Fruit fly (Drosophila melanogaster) whole organism, embryonic: Measurements from ENCODE around the gene CG16758.

Experiments used
- ATbp ChIP-seq: fragments of 200-800 bp; sonication (Bioruptor generic); optimal IDR thresholded peaks from 2 replicates; lab custom pipeline; 2017; ENCODE audit warnings: missing biosample characterization, mild to moderate bottlenecking, missing genetic modification characterization, missing genetic modification reagents
- Atf-2 ChIP-seq: fragments of 200-800 bp; sonication (Bioruptor generic); optimal IDR thresholded peaks from 2 replicates; lab custom pipeline; 2016; ENCODE audit warnings: missing biosample characterization, missing genetic modification characterization
- Atf6 ChIP-seq: fragments of 200-800 bp; sonication (Bioruptor generic); IDR thresholded peaks from 2 replicates; pipeline ENCODE4 v1.3.6; 2022; ENCODE audit warnings: missing biosample characterization, missing genetic modification characterization
- Blimp-1 ChIP-seq: fragments of 200-800 bp; sonication (Bioruptor generic); optimal IDR thresholded peaks from 3 replicates; lab custom pipeline; 2018; ENCODE audit warnings: missing biosample characterization, missing genetic modification characterization, mild to moderate bottlenecking, moderate library complexity, missing genetic modification reagents
- BtbVII ChIP-seq: fragments of 200-800 bp; sonication (Bioruptor generic); optimal IDR thresholded peaks from 3 replicates; lab custom pipeline; 2017; ENCODE audit warnings: missing biosample characterization, mild to moderate bottlenecking, missing genetic modification characterization
- CG10654 ChIP-seq: fragments of 200-800 bp; sonication (Bioruptor generic); optimal IDR thresholded peaks from 2 replicates; lab custom pipeline; 2016; ENCODE audit warnings: missing biosample characterization, missing genetic modification characterization
- CG12236 ChIP-seq: fragments of 200-800 bp; sonication (Bioruptor generic); optimal IDR thresholded peaks from 2 replicates; lab custom pipeline; 2016; ENCODE audit warnings: missing biosample characterization, missing genetic modification characterization
- CG1233 ChIP-seq: fragments of 200-800 bp; sonication (Bioruptor generic); optimal IDR thresholded peaks from 4 replicates; lab custom pipeline; 2018; ENCODE audit warnings: missing biosample characterization, mild to moderate bottlenecking, missing genetic modification characterization
- CG12769 ChIP-seq: fragments of 200-800 bp; sonication (Bioruptor generic); optimal IDR thresholded peaks from 2 replicates; lab custom pipeline; 2019; ENCODE audit warnings: missing biosample characterization, mild to moderate bottlenecking, missing genetic modification characterization, moderate library complexity
- CG14965 ChIP-seq: fragments of 200-800 bp; sonication (Bioruptor generic); optimal IDR thresholded peaks from 2 replicates; lab custom pipeline; 2016; ENCODE audit warnings: missing biosample characterization, missing genetic modification characterization, borderline replicate concordance
- CG15479 ChIP-seq: fragments of 200-800 bp; sonication (Bioruptor generic); optimal IDR thresholded peaks from 3 replicates; lab custom pipeline; 2019; ENCODE audit warnings: missing biosample characterization, mild to moderate bottlenecking, missing genetic modification characterization, moderate library complexity
- CG15514 ChIP-seq: fragments of 200-800 bp; sonication (Bioruptor generic); optimal IDR thresholded peaks from 3 replicates; lab custom pipeline; 2017; ENCODE audit warnings: missing biosample characterization, missing genetic modification characterization, mild to moderate bottlenecking, moderate library complexity, missing genetic modification reagents
- CG17802 ChIP-seq: fragments of 200-800 bp; sonication (Bioruptor generic); optimal IDR thresholded peaks from 2 replicates; lab custom pipeline; 2018; ENCODE audit warnings: missing biosample characterization, mild to moderate bottlenecking, missing genetic modification characterization, moderate library complexity
- CG18262 ChIP-seq: fragments of 200-800 bp; optimal IDR thresholded peaks from 3 replicates; lab custom pipeline; 2019; ENCODE audit warnings: missing biosample characterization, mild to moderate bottlenecking, missing genetic modification characterization, moderate library complexity
- CG2202 ChIP-seq: fragments of 200-800 bp; sonication (Bioruptor generic); optimal IDR thresholded peaks from 2 replicates; lab custom pipeline; 2018; ENCODE audit warnings: missing biosample characterization, mild to moderate bottlenecking, missing genetic modification characterization
- CG33213 ChIP-seq: fragments of 200-800 bp; sonication (Bioruptor generic); optimal IDR thresholded peaks from 3 replicates; lab custom pipeline; 2016; ENCODE audit warnings: missing biosample characterization, missing genetic modification characterization
- CG33557 ChIP-seq: fragments of 200-800 bp; sonication (Bioruptor generic); optimal IDR thresholded peaks from 2 replicates; lab custom pipeline; 2019; ENCODE audit warnings: missing biosample characterization, mild to moderate bottlenecking, missing genetic modification characterization, moderate library complexity
- CG3407 ChIP-seq: fragments of 200-800 bp; sonication (Bioruptor generic); optimal IDR thresholded peaks from 2 replicates; lab custom pipeline; 2018; ENCODE audit warnings: missing biosample characterization, mild to moderate bottlenecking, missing genetic modification characterization
- CG3838 ChIP-seq: fragments of 200-800 bp; sonication (Bioruptor generic); optimal IDR thresholded peaks from 3 replicates; lab custom pipeline; 2016; ENCODE audit warnings: missing biosample characterization, missing genetic modification characterization
- CG3847 ChIP-seq: fragments of 200-800 bp; sonication (Bioruptor generic); IDR thresholded peaks from 2 replicates; pipeline ENCODE4 v1.3.6; 2022; ENCODE audit warnings: missing biosample characterization, missing genetic modification characterization
- CG43689 ChIP-seq: fragments of 200-800 bp; sonication (Bioruptor generic); IDR thresholded peaks from 2 replicates; pipeline ENCODE4 v1.3.6; 2022; ENCODE audit warnings: missing biosample characterization, missing genetic modification characterization
- CG6689 ChIP-seq: fragments of 200-800 bp; sonication (Bioruptor generic); IDR thresholded peaks from 2 replicates; pipeline ENCODE4 v1.3.6; 2022; ENCODE audit warnings: missing biosample characterization, missing genetic modification characterization
- CG7271 ChIP-seq: fragments of 200-800 bp; sonication (Bioruptor generic); optimal IDR thresholded peaks from 2 replicates; lab custom pipeline; 2018; ENCODE audit warnings: missing biosample characterization, mild to moderate bottlenecking, missing genetic modification characterization, moderate library complexity
- CG7556 ChIP-seq: fragments of 200-800 bp; sonication (Bioruptor generic); optimal IDR thresholded peaks from 2 replicates; lab custom pipeline; 2017; ENCODE audit warnings: missing biosample characterization, mild to moderate bottlenecking, missing genetic modification characterization
- CG7786 ChIP-seq: fragments of 200-800 bp; sonication (Bioruptor generic); optimal IDR thresholded peaks from 2 replicates; lab custom pipeline; 2016; ENCODE audit warnings: missing biosample characterization, missing genetic modification characterization
- CG8359 ChIP-seq: fragments of 200-800 bp; sonication (Bioruptor generic); optimal IDR thresholded peaks from 2 replicates; lab custom pipeline; 2017; ENCODE audit warnings: missing biosample characterization, mild to moderate bottlenecking, missing genetic modification characterization, borderline replicate concordance
- CG9727 ChIP-seq: fragments of 200-800 bp; sonication (Bioruptor generic); optimal IDR thresholded peaks from 3 replicates; lab custom pipeline; 2017; ENCODE audit warnings: missing biosample characterization, mild to moderate bottlenecking, missing genetic modification characterization
- CG9932 ChIP-seq: fragments of 200-800 bp; sonication (Bioruptor generic); IDR thresholded peaks from 2 replicates; pipeline ENCODE4 v1.3.6; 2022; ENCODE audit warnings: missing biosample characterization, missing genetic modification characterization
- CTCF ChIP-seq: fragments of 200-800 bp; sonication (Bioruptor generic); optimal IDR thresholded peaks from 2 replicates; lab custom pipeline; 2017; ENCODE audit warnings: missing biosample characterization, mild to moderate bottlenecking, missing genetic modification characterization, moderate library complexity
- Deaf1 ChIP-seq: fragments of 200-800 bp; optimal IDR thresholded peaks from 3 replicates; lab custom pipeline; 2019; ENCODE audit warnings: missing biosample characterization, mild to moderate bottlenecking, missing genetic modification characterization, moderate library complexity
- Dfd ChIP-seq, 2 experiments: fragments of >200 bp; optimal IDR thresholded peaks; 2 replicates each; lab custom pipeline; 2017; ENCODE audit warnings: missing biosample characterization in 2 of 2, missing genetic modification characterization in 2 of 2
- Fer1 ChIP-seq: fragments of 200-800 bp; sonication (Bioruptor generic); optimal IDR thresholded peaks from 2 replicates; lab custom pipeline; 2017; ENCODE audit warnings: missing biosample characterization, mild to moderate bottlenecking, missing genetic modification characterization
- HLHmδ ChIP-seq: fragments of 200-800 bp; sonication (Bioruptor generic); optimal IDR thresholded peaks from 2 replicates; lab custom pipeline; 2018; ENCODE audit warnings: missing biosample characterization, mild to moderate bottlenecking, missing genetic modification characterization, moderate library complexity
- Hey ChIP-seq: fragments of 200-800 bp; sonication (Bioruptor generic); optimal IDR thresholded peaks from 3 replicates; lab custom pipeline; 2018; ENCODE audit warnings: missing biosample characterization, mild to moderate bottlenecking, missing genetic modification characterization
- Hr51 ChIP-seq, 2 experiments: fragments of 200-800 bp; sonication (Bioruptor generic); optimal IDR thresholded peaks; 2 replicates in 1 of 2; 3 replicates in 1 of 2; lab custom pipeline; 2016 to 2018; ENCODE audit warnings: missing biosample characterization in 2 of 2, missing genetic modification characterization in 2 of 2, mild to moderate bottlenecking in 1 of 2, moderate library complexity in 1 of 2
- Sox100B ChIP-seq: fragments of 200-800 bp; sonication (Bioruptor generic); optimal IDR thresholded peaks from 3 replicates; lab custom pipeline; 2018; ENCODE audit warnings: missing biosample characterization, mild to moderate bottlenecking, missing genetic modification characterization
- Sry-β ChIP-seq: fragments of 200-800 bp; sonication (Bioruptor generic); optimal IDR thresholded peaks from 2 replicates; lab custom pipeline; 2018; ENCODE audit warnings: missing biosample characterization, mild to moderate bottlenecking, missing genetic modification characterization, moderate library complexity
- Taf1 ChIP-seq: fragments of 200-800 bp; sonication (Bioruptor generic); IDR thresholded peaks from 2 replicates; pipeline ENCODE4 v1.3.6; 2022; ENCODE audit warnings: missing biosample characterization, missing genetic modification characterization
- bab2 ChIP-seq: fragments of 200-800 bp; sonication (Bioruptor generic); optimal IDR thresholded peaks from 2 replicates; lab custom pipeline; 2016; ENCODE audit warnings: missing biosample characterization, missing genetic modification characterization
- dimm ChIP-seq: fragments of 200-800 bp; sonication (Bioruptor generic); IDR thresholded peaks from 2 replicates; pipeline ENCODE4 v1.3.6; 2022; ENCODE audit warnings: missing biosample characterization, missing genetic modification characterization
- dpn ChIP-seq, 2 experiments: fragments of 200-800 bp; sonication (Bioruptor generic); optimal IDR thresholded peaks; 3 replicates each; lab custom pipeline; 2016; ENCODE audit warnings: missing biosample characterization in 2 of 2, missing genetic modification characterization in 2 of 2
- gsb-n ChIP-seq: fragments of 200-800 bp; sonication (Bioruptor generic); optimal IDR thresholded peaks from 3 replicates; lab custom pipeline; 2018; ENCODE audit warnings: missing biosample characterization, mild to moderate bottlenecking, missing genetic modification characterization
- hkb ChIP-seq, 2 experiments: fragments of 200-800 bp in 1 of 2; fragments of >200 bp in 1 of 2; sonication (Bioruptor generic) in 1 of 2; IDR thresholded peaks in 1 of 2; optimal IDR thresholded peaks in 1 of 2; 2 replicates each; pipeline versions ENCODE4 v1.3.6 to Lab custom; 2017 to 2022; ENCODE audit warnings: missing biosample characterization in 1 of 2, missing genetic modification characterization in 1 of 2
- kni ChIP-seq: fragments of 200-800 bp; sonication (Bioruptor generic); optimal IDR thresholded peaks from 3 replicates; lab custom pipeline; 2017; ENCODE audit warnings: mild to moderate bottlenecking, missing biosample characterization, missing genetic modification reagents, missing genetic modification characterization
- mam ChIP-seq: fragments of 200-800 bp; sonication (Bioruptor generic); optimal IDR thresholded peaks from 3 replicates; lab custom pipeline; 2016; ENCODE audit warnings: missing biosample characterization, missing genetic modification characterization
- nerfin-2 ChIP-seq: fragments of 200-800 bp; sonication (Bioruptor generic); IDR thresholded peaks from 2 replicates; pipeline ENCODE4 v1.3.6; 2022; ENCODE audit warnings: missing biosample characterization, missing genetic modification characterization; ENCODE audit not compliant: partially characterized antibody
- oc ChIP-seq: fragments of 200-800 bp; sonication (Bioruptor generic); optimal IDR thresholded peaks from 2 replicates; lab custom pipeline; 2018; ENCODE audit warnings: missing biosample characterization, mild to moderate bottlenecking, missing genetic modification characterization, moderate library complexity
- schlank ChIP-seq: fragments of 200-800 bp; sonication (Bioruptor generic); optimal IDR thresholded peaks from 2 replicates; lab custom pipeline; 2018; ENCODE audit warnings: missing biosample characterization, mild to moderate bottlenecking, missing genetic modification characterization
- slp2 ChIP-seq: fragments of 200-800 bp; sonication (Bioruptor generic); optimal IDR thresholded peaks from 2 replicates; lab custom pipeline; 2016; ENCODE audit warnings: missing biosample characterization, missing genetic modification characterization
- zfh2 ChIP-seq: fragments of 200-800 bp; sonication (Bioruptor generic); optimal IDR thresholded peaks from 2 replicates; lab custom pipeline; 2016; ENCODE audit warnings: missing biosample characterization, missing genetic modification characterization

The CG16758 gene

dm6 chr3L:2489438-2489837 lies 14.0 kb downstream of the CG16758 start (continued):
- TF ChIP-seq hkb (optimal IDR thresholded peaks at IDR 0.05; lab: Kevin White, UChicago): no peak
- TF ChIP-seq hkb (GFP tag; IDR thresholded peaks at IDR 0.05; lab: Robert Waterston, UW): peak; percentile 59
- peak; percentile 20 for TF ChIP-seq CG10654 (GFP tag; lab: Kevin White, UChicago)
- peak; percentile 65 for TF ChIP-seq CG1233 (GFP tag; lab: Kevin White, UChicago)
- peak in 1 of 2 experiments; percentile 16 for TF ChIP-seq Hr51 (GFP tag; optimal IDR thresholded peaks at IDR 0.05; lab: Kevin White, UChicago)
- TF ChIP-seq CG9727: peak; percentile 62
- TF ChIP-seq CTCF: peak; percentile 38
- peak; percentile 69 for TF ChIP-seq bab2 (GFP tag; lab: Kevin White, UChicago)
- no peak for TF ChIP-seq CG17802 (tag; lab: Kevin White, UChicago)
- TF ChIP-seq CG3407 (GFP tag; lab: Kevin White, UChicago): peak; percentile 70
- TF ChIP-seq CG15514: peak; percentile 40
- TF ChIP-seq kni (GFP tag; lab: Kevin White, UChicago): peak; percentile 60
- no peak for TF ChIP-seq slp2 (GFP tag; lab: Kevin White, UChicago)
- no peak for TF ChIP-seq CG43689 (GFP tag; lab: Robert Waterston, UW)
- peak; percentile 54 for TF ChIP-seq oc (tag; lab: Kevin White, UChicago)
- TF ChIP-seq CG8359 (GFP tag; lab: Kevin White, UChicago): peak; percentile 49
- peak; percentile 71 for TF ChIP-seq Blimp-1 (GFP tag; lab: Kevin White, UChicago)
- peak; percentile 52 for TF ChIP-seq CG18262 (tag; lab: Kevin White, UChicago)
- TF ChIP-seq Taf1 (GFP tag; lab: Robert Waterston, UW): no peak
- peak; percentile 44 for TF ChIP-seq CG12236 (GFP tag; lab: Kevin White, UChicago)
- no peak for TF ChIP-seq dimm
- no peak for TF ChIP-seq Dfd (GFP tag; optimal IDR thresholded peaks at IDR 0.05; lab: Kevin White, UChicago)
- TF ChIP-seq CG7556 (GFP tag; lab: Kevin White, UChicago): peak; percentile 33
- no peak for TF ChIP-seq CG6689 (GFP tag; lab: Robert Waterston, UW)
- TF ChIP-seq mam (GFP tag; lab: Kevin White, UChicago): no peak
- peak; percentile 68 for TF ChIP-seq BtbVII (GFP tag; lab: Kevin White, UChicago)
- no peak for TF ChIP-seq CG14965 (GFP tag; lab: Kevin White, UChicago)
- peak; percentile 42 for TF ChIP-seq gsb-n (tag; lab: Kevin White, UChicago)
- peak; percentile 35 for TF ChIP-seq CG33557 (GFP tag; lab: Kevin White, UChicago)
- TF ChIP-seq HLHmδ: peak; percentile 27
- TF ChIP-seq CG33213: peak; percentile 21
- TF ChIP-seq CG7786 (GFP tag; lab: Kevin White, UChicago): no peak
- TF ChIP-seq ATbp (GFP tag; lab: Kevin White, UChicago): peak; percentile 86
- peak; percentile 63 for TF ChIP-seq CG15479
- peak; percentile 76 for TF ChIP-seq Fer1 (GFP tag; lab: Kevin White, UChicago)
- TF ChIP-seq CG3838 (GFP tag; lab: Kevin White, UChicago): no peak
- TF ChIP-seq Atf6 (GFP tag; lab: Robert Waterston, UW): peak; percentile 37; the same call in 1 of the 2 replicates
- peak; percentile 56 for TF ChIP-seq CG2202
- TF ChIP-seq Sox100B (GFP tag; lab: Kevin White, UChicago): peak; percentile 73
- TF ChIP-seq Sry-β: peak; percentile 30
- no peak for TF ChIP-seq Deaf1
- TF ChIP-seq CG7271: peak; percentile 50
- no peak for TF ChIP-seq CG9932
- no peak for TF ChIP-seq Atf-2
- no peak for TF ChIP-seq zfh2 (GFP tag; lab: Kevin White, UChicago)
- no peak for TF ChIP-seq Hey
- peak; percentile 31 for TF ChIP-seq schlank (tag; lab: Kevin White, UChicago)
- TF ChIP-seq CG12769 (tag; lab: Kevin White, UChicago): no peak
- no peak for TF ChIP-seq nerfin-2
- TF ChIP-seq CG3847 (GFP tag; lab: Robert Waterston, UW): no peak
- peak in 1 of 2 experiments; percentile 15 for TF ChIP-seq dpn (GFP tag; optimal IDR thresholded peaks at IDR 0.05; lab: Kevin White, UChicago)
